Fruit fly (Drosophila melanogaster) whole organism, embryonic: ENCODE results near the gene CG10140.
A peak's percentile ranks its signal among the peaks of the same experiment; 100 is the strongest.

ENCODE experiments used
- B-H2 ChIP-seq: fragments of 200-800 bp; sonication (Bioruptor generic); optimal IDR thresholded peaks from 2 replicates; lab custom pipeline; 2018; ENCODE audit warnings: missing biosample characterization, mild to moderate bottlenecking, missing genetic modification characterization
- CG10462 ChIP-seq: fragments of 200-800 bp; sonication (Bioruptor generic); optimal IDR thresholded peaks from 2 replicates; lab custom pipeline; 2016; ENCODE audit warnings: missing biosample characterization, missing genetic modification characterization
- CG1233 ChIP-seq: fragments of 200-800 bp; sonication (Bioruptor generic); optimal IDR thresholded peaks from 4 replicates; lab custom pipeline; 2018; ENCODE audit warnings: missing biosample characterization, mild to moderate bottlenecking, missing genetic modification characterization
- CG13123 ChIP-seq: fragments of 200-800 bp; sonication (Bioruptor generic); optimal IDR thresholded peaks from 2 replicates; lab custom pipeline; 2016; ENCODE audit warnings: missing biosample characterization, missing genetic modification characterization
- CG13775 ChIP-seq: fragments of 200-800 bp; sonication (Bioruptor generic); optimal IDR thresholded peaks from 3 replicates; lab custom pipeline; 2017; ENCODE audit warnings: missing biosample characterization, mild to moderate bottlenecking, missing genetic modification characterization
- CG14050 ChIP-seq: fragments of 200-800 bp; sonication (Bioruptor generic); IDR thresholded peaks from 3 replicates; pipeline ENCODE4 v1.3.6; 2022; ENCODE audit warnings: missing biosample characterization, missing genetic modification characterization
- CG15269 ChIP-seq: fragments of 200-800 bp; sonication (Bioruptor generic); optimal IDR thresholded peaks from 2 replicates; lab custom pipeline; 2018; ENCODE audit warnings: missing biosample characterization, mild to moderate bottlenecking, missing genetic modification characterization, moderate library complexity
- CG1647 ChIP-seq: fragments of 200-800 bp; sonication (Bioruptor generic); optimal IDR thresholded peaks from 3 replicates; lab custom pipeline; 2016; ENCODE audit warnings: missing biosample characterization, missing genetic modification characterization
- CG1832 ChIP-seq: fragments of 200-800 bp; sonication (Bioruptor generic); optimal IDR thresholded peaks from 2 replicates; lab custom pipeline; 2017; ENCODE audit warnings: missing biosample characterization, mild to moderate bottlenecking, missing genetic modification characterization, inconsistent platforms
- CG2120 ChIP-seq: fragments of 200-800 bp; sonication (Bioruptor generic); optimal IDR thresholded peaks from 3 replicates; lab custom pipeline; 2016; ENCODE audit warnings: missing biosample characterization, missing genetic modification characterization
- CG2889 ChIP-seq: fragments of 200-800 bp; sonication (Bioruptor generic); IDR thresholded peaks from 3 replicates; pipeline ENCODE4 v1.3.6; 2022; ENCODE audit warnings: missing biosample characterization, missing genetic modification characterization
- CG31224 ChIP-seq: fragments of 200-800 bp; sonication (Bioruptor generic); IDR thresholded peaks from 2 replicates; pipeline ENCODE4 v1.3.6; 2022; ENCODE audit warnings: missing biosample characterization, missing genetic modification characterization
- CG4360 ChIP-seq: fragments of 200-800 bp; sonication (Bioruptor generic); IDR thresholded peaks from 2 replicates; pipeline ENCODE4 v1.3.6; 2022; ENCODE audit warnings: missing biosample characterization, missing genetic modification characterization
- CG4404 ChIP-seq: fragments of 200-800 bp; sonication (Bioruptor generic); IDR thresholded peaks from 2 replicates; pipeline ENCODE4 v1.3.6; 2022; ENCODE audit warnings: missing biosample characterization, missing genetic modification characterization
- CG6254 ChIP-seq: fragments of 200-800 bp; sonication (Bioruptor generic); optimal IDR thresholded peaks from 3 replicates; lab custom pipeline; 2017; ENCODE audit warnings: mild to moderate bottlenecking, missing biosample characterization, missing genetic modification reagents, missing genetic modification characterization
- CG6272 ChIP-seq: fragments of 200-800 bp; sonication (Bioruptor generic); IDR thresholded peaks from 2 replicates; pipeline ENCODE4 v1.3.6; 2022; ENCODE audit warnings: missing biosample characterization, missing genetic modification characterization
- CG7987 ChIP-seq: fragments of 200-800 bp; sonication (Bioruptor generic); optimal IDR thresholded peaks from 2 replicates; lab custom pipeline; 2018; ENCODE audit warnings: missing biosample characterization, mild to moderate bottlenecking, missing genetic modification characterization, moderate library complexity
- CG8359 ChIP-seq: fragments of 200-800 bp; sonication (Bioruptor generic); optimal IDR thresholded peaks from 2 replicates; lab custom pipeline; 2017; ENCODE audit warnings: missing biosample characterization, mild to moderate bottlenecking, missing genetic modification characterization, borderline replicate concordance
- CG8765 ChIP-seq: fragments of 200-800 bp; sonication (Bioruptor generic); IDR thresholded peaks from 2 replicates; pipeline ENCODE4 v1.3.6; 2022; ENCODE audit warnings: missing biosample characterization, missing genetic modification characterization
- Dp ChIP-seq: fragments of 200-800 bp; sonication (Bioruptor generic); optimal IDR thresholded peaks from 2 replicates; lab custom pipeline; 2018; ENCODE audit warnings: missing biosample characterization, mild to moderate bottlenecking, missing genetic modification characterization, moderate library complexity
- HHEX ChIP-seq: fragments of 200-800 bp; sonication (Bioruptor generic); optimal IDR thresholded peaks from 3 replicates; lab custom pipeline; 2017; ENCODE audit warnings: missing biosample characterization, mild to moderate bottlenecking, missing genetic modification characterization, missing genetic modification reagents
- Hr39 ChIP-seq: fragments of >200 bp; optimal IDR thresholded peaks from 2 replicates; lab custom pipeline; 2017
- Kr ChIP-seq: fragments of 200-800 bp; sonication (Bioruptor generic); optimal IDR thresholded peaks from 2 replicates; lab custom pipeline; 2017; ENCODE audit warnings: missing biosample characterization, mild to moderate bottlenecking, missing genetic modification characterization
- Lhr ChIP-seq: fragments of 200-800 bp; sonication (Bioruptor generic); optimal IDR thresholded peaks from 3 replicates; lab custom pipeline; 2017; ENCODE audit warnings: mild to moderate bottlenecking, missing biosample characterization, missing genetic modification reagents, missing genetic modification characterization
- Neu2 ChIP-seq: fragments of 200-800 bp; sonication (Bioruptor generic); optimal IDR thresholded peaks from 3 replicates; lab custom pipeline; 2016; ENCODE audit warnings: missing biosample characterization, missing genetic modification characterization, borderline replicate concordance
- Nf-YA ChIP-seq: fragments of 200-800 bp; sonication (Bioruptor generic); IDR thresholded peaks from 2 replicates; pipeline ENCODE4 v1.3.6; 2022; ENCODE audit warnings: missing biosample characterization, missing genetic modification characterization
- NfI ChIP-seq: fragments of 200-800 bp; sonication (Bioruptor generic); optimal IDR thresholded peaks from 3 replicates; lab custom pipeline; 2018; ENCODE audit warnings: missing biosample characterization, mild to moderate bottlenecking, missing genetic modification characterization, moderate library complexity
- Ravus ChIP-seq: fragments of 200-800 bp; sonication (Bioruptor generic); IDR thresholded peaks from 2 replicates; pipeline ENCODE4 v1.3.6; 2022; ENCODE audit warnings: missing biosample characterization, missing genetic modification characterization
- Rx ChIP-seq: fragments of 200-800 bp; sonication (Bioruptor generic); IDR thresholded peaks from 2 replicates; pipeline ENCODE4 v1.3.6; 2022; ENCODE audit warnings: missing biosample characterization, missing genetic modification characterization
- Sox100B ChIP-seq: fragments of 200-800 bp; sonication (Bioruptor generic); optimal IDR thresholded peaks from 3 replicates; lab custom pipeline; 2018; ENCODE audit warnings: missing biosample characterization, mild to moderate bottlenecking, missing genetic modification characterization
- Sry-β ChIP-seq: fragments of 200-800 bp; sonication (Bioruptor generic); optimal IDR thresholded peaks from 2 replicates; lab custom pipeline; 2018; ENCODE audit warnings: missing biosample characterization, mild to moderate bottlenecking, missing genetic modification characterization, moderate library complexity
- Xrp1 ChIP-seq: fragments of 200-800 bp; sonication (Bioruptor generic); IDR thresholded peaks from 2 replicates; pipeline ENCODE4 v1.3.6; 2022; ENCODE audit warnings: missing biosample characterization, missing genetic modification characterization
- az2 ChIP-seq: fragments of 200-800 bp; sonication (Bioruptor generic); optimal IDR thresholded peaks from 3 replicates; lab custom pipeline; 2016; ENCODE audit warnings: missing biosample characterization, missing genetic modification characterization
- bab2 ChIP-seq: fragments of 200-800 bp; sonication (Bioruptor generic); optimal IDR thresholded peaks from 2 replicates; lab custom pipeline; 2016; ENCODE audit warnings: missing biosample characterization, missing genetic modification characterization
- caup ChIP-seq: fragments of 200-800 bp; sonication (Bioruptor generic); optimal IDR thresholded peaks from 3 replicates; lab custom pipeline; 2017; ENCODE audit warnings: missing biosample characterization, mild to moderate bottlenecking, missing genetic modification characterization, moderate library complexity; ENCODE audit not compliant: severe bottlenecking
- crc ChIP-seq: fragments of 200-800 bp; sonication (Bioruptor generic); optimal IDR thresholded peaks from 2 replicates; lab custom pipeline; 2016; ENCODE audit warnings: missing biosample characterization, missing genetic modification characterization
- croc ChIP-seq: fragments of 200-800 bp; sonication (Bioruptor generic); conservative IDR thresholded peaks from 3 replicates; pipeline ENCODE4 v1.3.6; 2022; ENCODE audit warnings: missing biosample characterization, missing genetic modification characterization
- crol ChIP-seq: fragments of 200-800 bp; sonication (Bioruptor generic); IDR thresholded peaks from 2 replicates; pipeline ENCODE4 v1.3.6; 2022; ENCODE audit warnings: missing biosample characterization, missing genetic modification characterization
- disco-r ChIP-seq: fragments of 200-800 bp; sonication (Bioruptor generic); optimal IDR thresholded peaks from 2 replicates; lab custom pipeline; 2016; ENCODE audit warnings: missing biosample characterization, missing genetic modification characterization
- dpn ChIP-seq, 2 experiments: fragments of 200-800 bp; sonication (Bioruptor generic); optimal IDR thresholded peaks; 3 replicates each; lab custom pipeline; 2016; ENCODE audit warnings: missing biosample characterization in 2 of 2, missing genetic modification characterization in 2 of 2
- en ChIP-seq: fragments of 200-800 bp; sonication (Bioruptor generic); optimal IDR thresholded peaks from 2 replicates; lab custom pipeline; 2016; ENCODE audit warnings: missing biosample characterization, missing genetic modification characterization
- fru ChIP-seq: fragments of >200 bp; optimal IDR thresholded peaks from 2 replicates; lab custom pipeline; 2017
- ham ChIP-seq: fragments of 200-800 bp; sonication (Bioruptor generic); IDR thresholded peaks from 2 replicates; pipeline ENCODE4 v1.3.6; 2022; ENCODE audit warnings: missing biosample characterization, missing genetic modification characterization
- hkb ChIP-seq, 2 experiments: fragments of 200-800 bp in 1 of 2; fragments of >200 bp in 1 of 2; sonication (Bioruptor generic) in 1 of 2; IDR thresholded peaks in 1 of 2; optimal IDR thresholded peaks in 1 of 2; 2 replicates each; pipeline versions ENCODE4 v1.3.6 to Lab custom; 2017 to 2022; ENCODE audit warnings: missing biosample characterization in 1 of 2, missing genetic modification characterization in 1 of 2
- klu ChIP-seq: fragments of 200-800 bp; sonication (Bioruptor generic); IDR thresholded peaks from 2 replicates; pipeline ENCODE4 v1.3.6; 2022; ENCODE audit warnings: missing biosample characterization, missing genetic modification characterization
- pnt ChIP-seq: fragments of 200-800 bp; sonication (Bioruptor generic); optimal IDR thresholded peaks from 3 replicates; lab custom pipeline; 2016; ENCODE audit warnings: missing biosample characterization, missing genetic modification characterization
- scrt ChIP-seq: fragments of 200-800 bp; sonication (Bioruptor generic); optimal IDR thresholded peaks from 2 replicates; lab custom pipeline; 2018; ENCODE audit warnings: missing biosample characterization, mild to moderate bottlenecking, missing genetic modification characterization, moderate library complexity
- slou ChIP-seq: fragments of 200-800 bp; sonication (Bioruptor generic); optimal IDR thresholded peaks from 3 replicates; lab custom pipeline; 2016; ENCODE audit warnings: missing biosample characterization, missing genetic modification characterization
- zfh1 ChIP-seq: fragments of 200-800 bp; sonication (Bioruptor generic); IDR thresholded peaks from 3 replicates; pipeline ENCODE4 v1.3.6; 2022; ENCODE audit warnings: missing biosample characterization, missing genetic modification characterization

CG10140 gene

DNA sequence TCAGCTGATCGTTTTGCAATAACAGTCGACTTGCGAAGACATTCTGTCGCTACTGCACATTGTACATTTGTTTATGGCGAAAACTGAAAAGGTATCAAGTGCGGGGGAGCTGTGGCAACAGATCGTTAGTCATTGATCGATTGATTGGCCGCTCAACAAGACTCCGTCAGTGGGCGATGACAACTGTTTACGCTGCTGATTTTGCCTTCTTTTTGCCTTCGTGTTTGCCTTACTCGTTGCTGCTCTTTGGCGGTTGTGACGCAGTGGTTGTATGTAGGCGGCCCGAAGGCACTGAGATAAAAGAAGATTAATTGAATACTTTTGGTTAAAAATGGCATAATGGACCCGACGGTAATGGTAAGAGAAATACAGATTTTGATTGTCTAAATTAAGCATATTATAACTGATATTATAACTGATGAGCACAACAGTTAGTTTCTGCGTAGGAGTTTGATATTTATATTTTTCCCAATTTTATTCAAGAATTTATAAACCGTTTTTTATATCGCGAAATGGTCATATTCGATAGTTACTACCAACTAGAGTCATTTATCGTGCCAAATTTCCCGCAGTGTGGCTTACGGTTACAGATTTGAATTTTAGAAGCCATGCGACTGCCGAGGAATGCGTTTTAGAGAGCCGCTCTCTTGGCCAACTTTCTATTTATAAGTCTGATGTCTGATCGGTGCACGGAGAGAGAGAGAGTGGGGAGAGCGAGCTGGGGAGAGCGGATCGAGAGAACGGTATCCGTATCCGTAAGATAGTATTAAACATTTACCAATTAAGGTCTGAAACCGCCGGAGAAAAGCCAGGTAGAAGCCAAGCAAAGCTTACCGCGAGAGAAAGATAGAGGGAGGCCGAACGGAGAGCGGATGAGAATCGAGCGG is 36.5 kb upstream of the CG10140 start (continued):
- TF ChIP-seq CG6254, result peak; percentile 82
- TF ChIP-seq zfh1 (GFP tag; lab: Robert Waterston, UW), result peak; percentile 77
- peak; percentile 89 for TF ChIP-seq caup (GFP tag; lab: Kevin White, UChicago)
- TF ChIP-seq disco-r (GFP tag; lab: Kevin White, UChicago), result peak; percentile 47
- TF ChIP-seq CG1647 (GFP tag; lab: Kevin White, UChicago), result peak; percentile 69
- peak; percentile 89 for TF ChIP-seq CG2120 (GFP tag; lab: Kevin White, UChicago)
- TF ChIP-seq CG4404 (GFP tag; lab: Robert Waterston, UW), result peak; percentile 79
- TF ChIP-seq pnt (GFP tag; lab: Kevin White, UChicago), result peak; percentile 55
- peak; percentile 30 for TF ChIP-seq Sry-β (GFP tag; lab: Kevin White, UChicago)
- TF ChIP-seq scrt (GFP tag; lab: Kevin White, UChicago), result peak; percentile 86
- TF ChIP-seq CG31224 (GFP tag; lab: Robert Waterston, UW), result peak; percentile 75
- peak; percentile 91 for TF ChIP-seq CG13775 (GFP tag; lab: Kevin White, UChicago)
- peak; percentile 92 for TF ChIP-seq CG15269
- TF ChIP-seq CG8765 (GFP tag; lab: Robert Waterston, UW), result no peak
- TF ChIP-seq CG14050 (GFP tag; lab: Robert Waterston, UW), result peak; percentile 75
- peak; percentile 79 for TF ChIP-seq Rx (GFP tag; lab: Robert Waterston, UW)
- peak; percentile 72 to 88 for TF ChIP-seq dpn (GFP tag; optimal IDR thresholded peaks at IDR 0.05; lab: Kevin White, UChicago)
- TF ChIP-seq B-H2, result peak; percentile 65
- peak; percentile 67 for TF ChIP-seq bab2 (GFP tag; lab: Kevin White, UChicago)
- no peak for TF ChIP-seq fru (lab: Kevin White, UChicago)
- peak; percentile 62 for TF ChIP-seq crol (GFP tag; lab: Robert Waterston, UW)
- peak; percentile 81 for TF ChIP-seq croc (GFP tag; lab: Robert Waterston, UW)
- TF ChIP-seq HHEX (GFP tag; lab: Kevin White, UChicago), result peak; percentile 90
- no peak for TF ChIP-seq Kr (GFP tag; lab: Kevin White, UChicago)
- peak; percentile 64 for TF ChIP-seq CG6272 (GFP tag; lab: Robert Waterston, UW)
- TF ChIP-seq Sox100B, result peak; percentile 96
- TF ChIP-seq CG8359, result peak; percentile 81
- TF ChIP-seq Dp (GFP tag; lab: Kevin White, UChicago), result peak; percentile 2
- peak; percentile 68 for TF ChIP-seq Nf-YA
- peak; percentile 67 for TF ChIP-seq slou (GFP tag; lab: Kevin White, UChicago)
- TF ChIP-seq NfI (GFP tag; lab: Kevin White, UChicago), result peak; percentile 91
- TF ChIP-seq az2 (GFP tag; lab: Kevin White, UChicago), result peak; percentile 90
- TF ChIP-seq Xrp1, result peak; percentile 85
- peak; percentile 62 for TF ChIP-seq CG10462 (GFP tag; lab: Kevin White, UChicago)
- TF ChIP-seq en, result no peak
- peak; percentile 83 for TF ChIP-seq klu
- peak; percentile 22 for TF ChIP-seq crc (GFP tag; lab: Kevin White, UChicago)
- TF ChIP-seq CG1233, result peak; percentile 84
- TF ChIP-seq Lhr (GFP tag; lab: Kevin White, UChicago), result peak; percentile 65
- TF ChIP-seq CG2889 (GFP tag; lab: Robert Waterston, UW), result peak; percentile 80
- TF ChIP-seq Neu2, result no peak
- TF ChIP-seq CG4360 (GFP tag; lab: Robert Waterston, UW), result no peak; the same call in 1 of the 2 replicates
- peak; percentile 45 for TF ChIP-seq Ravus (GFP tag; lab: Robert Waterston, UW)
- no peak for TF ChIP-seq Hr39 (lab: Kevin White, UChicago)
- no peak for TF ChIP-seq hkb (optimal IDR thresholded peaks at IDR 0.05; lab: Kevin White, UChicago)
- TF ChIP-seq hkb (GFP tag; IDR thresholded peaks at IDR 0.05; lab: Robert Waterston, UW), result peak; percentile 90
- no peak for TF ChIP-seq CG1832 (GFP tag; lab: Kevin White, UChicago)
- TF ChIP-seq ham (GFP tag; lab: Robert Waterston, UW), result 0 out of 2 replicates have a peak, but pooled peaks have one; percentile 6
- TF ChIP-seq CG7987 (GFP tag; lab: Kevin White, UChicago), result peak; percentile 59
- peak; percentile 56 for TF ChIP-seq CG13123 (GFP tag; lab: Kevin White, UChicago)
